Worm (Caenorhabditis elegans) whole organism, midembryonic: ENCODE measurements around the gene T16A1.4.
"Not testable (repeated sequence)": the region's sequence is repeated elsewhere in the genome, so short reads cannot be mapped to it uniquely, and the experiment has no call there.

Experiments used
- T22C8.4 ChIP-seq: fragments of 200-800 bp; sonication (Bioruptor generic); IDR thresholded peaks from 2 replicates; pipeline ENCODE4 v1.3.6; 2022; ENCODE audit warnings: missing genetic modification characterization, missing compliant biosample characterization
- cog-1 ChIP-seq: sonication (generic microtip); optimal IDR thresholded peaks from 2 replicates; lab custom pipeline; 2016; ENCODE audit warnings: missing genetic modification characterization, missing compliant biosample characterization
- flt-1 ChIP-seq: fragments of 200-800 bp; sonication (Bioruptor generic); IDR thresholded peaks from 2 replicates; pipeline ENCODE4 v1.3.6; 2022; ENCODE audit warnings: missing genetic modification characterization, missing compliant biosample characterization
- med-1 ChIP-seq: sonication (generic microtip); optimal IDR thresholded peaks from 2 replicates; lab custom pipeline; 2017; ENCODE audit warnings: missing genetic modification characterization, mild to moderate bottlenecking, missing compliant biosample characterization, antibody characterized with exemption, missing genetic modification reagents; ENCODE audit not compliant: insufficient read depth
- ref-1 ChIP-seq: fragments of 200-800 bp; sonication (Bioruptor generic); conservative IDR thresholded peaks from 2 replicates; pipeline ENCODE4 v1.3.6; 2022; ENCODE audit warnings: missing genetic modification reagents, missing genetic modification characterization, missing compliant biosample characterization
- tab-1 ChIP-seq: fragments of 200-800 bp; sonication (Bioruptor generic); IDR thresholded peaks from 2 replicates; pipeline ENCODE4 v1.3.6; 2022; ENCODE audit warnings: missing genetic modification characterization, missing compliant biosample characterization
- ztf-23 ChIP-seq: fragments of 200-800 bp; sonication (Bioruptor generic); IDR thresholded peaks from 2 replicates; pipeline ENCODE4 v1.3.6; 2022; ENCODE audit warnings: missing genetic modification reagents, missing genetic modification characterization, missing compliant biosample characterization
- ztf-29 ChIP-seq: fragments of 200-800 bp; sonication (Bioruptor generic); IDR thresholded peaks from 2 replicates; pipeline ENCODE4 v1.3.6; 2022; ENCODE audit warnings: missing genetic modification reagents, missing genetic modification characterization, missing compliant biosample characterization

DNA sequence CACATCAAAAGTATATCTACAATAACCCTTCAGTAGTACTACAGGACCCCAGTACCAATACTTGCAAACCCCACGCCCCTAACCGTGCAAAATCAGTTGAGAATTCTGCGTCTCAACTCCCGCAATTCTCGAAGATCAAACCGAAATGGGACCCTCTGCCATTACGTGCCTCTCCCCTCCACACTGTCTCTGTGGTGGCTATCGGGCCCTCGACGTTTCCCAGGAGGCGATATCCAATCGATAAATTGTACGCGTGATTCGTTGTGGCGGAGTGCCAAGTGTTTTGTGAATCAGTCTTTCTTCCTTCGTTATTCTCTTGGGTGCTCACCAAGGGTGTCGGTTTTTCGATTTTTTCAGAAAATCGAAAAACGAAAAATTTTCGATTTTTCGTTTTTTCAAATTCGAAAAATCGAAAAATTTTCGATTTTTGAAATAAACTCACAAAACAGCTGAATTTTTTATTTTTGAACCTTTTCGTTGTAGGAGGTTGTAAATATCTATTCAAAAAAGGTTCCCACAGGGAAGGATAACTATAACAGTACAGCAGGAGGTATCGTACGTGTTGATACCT lies 13.8 kb upstream of the T16A1.4 start, which contains the start of gene F07E5.12:
- not testable (repeated sequence) for TF ChIP-seq ztf-29; T22C8.4; tab-1 (GFP tag; lab: Robert Waterston, UW); cog-1; ref-1 (GFP tag; lab: Robert Waterston, UW); flt-1 (GFP tag; lab: Robert Waterston, UW); med-1; ztf-23 (GFP tag; lab: Robert Waterston, UW)
